Worm (Caenorhabditis elegans) whole organism, midembryonic: ENCODE results near the gene cyn-7.

Experiments used
- flt-1 ChIP-seq: fragments of 200-800 bp; sonication (Bioruptor generic); IDR thresholded peaks from 2 replicates; pipeline ENCODE4 v1.3.6; 2022; ENCODE audit warnings: missing genetic modification characterization, missing compliant biosample characterization
- ztf-23 ChIP-seq: fragments of 200-800 bp; sonication (Bioruptor generic); IDR thresholded peaks from 2 replicates; pipeline ENCODE4 v1.3.6; 2022; ENCODE audit warnings: missing genetic modification reagents, missing genetic modification characterization, missing compliant biosample characterization

DNA sequence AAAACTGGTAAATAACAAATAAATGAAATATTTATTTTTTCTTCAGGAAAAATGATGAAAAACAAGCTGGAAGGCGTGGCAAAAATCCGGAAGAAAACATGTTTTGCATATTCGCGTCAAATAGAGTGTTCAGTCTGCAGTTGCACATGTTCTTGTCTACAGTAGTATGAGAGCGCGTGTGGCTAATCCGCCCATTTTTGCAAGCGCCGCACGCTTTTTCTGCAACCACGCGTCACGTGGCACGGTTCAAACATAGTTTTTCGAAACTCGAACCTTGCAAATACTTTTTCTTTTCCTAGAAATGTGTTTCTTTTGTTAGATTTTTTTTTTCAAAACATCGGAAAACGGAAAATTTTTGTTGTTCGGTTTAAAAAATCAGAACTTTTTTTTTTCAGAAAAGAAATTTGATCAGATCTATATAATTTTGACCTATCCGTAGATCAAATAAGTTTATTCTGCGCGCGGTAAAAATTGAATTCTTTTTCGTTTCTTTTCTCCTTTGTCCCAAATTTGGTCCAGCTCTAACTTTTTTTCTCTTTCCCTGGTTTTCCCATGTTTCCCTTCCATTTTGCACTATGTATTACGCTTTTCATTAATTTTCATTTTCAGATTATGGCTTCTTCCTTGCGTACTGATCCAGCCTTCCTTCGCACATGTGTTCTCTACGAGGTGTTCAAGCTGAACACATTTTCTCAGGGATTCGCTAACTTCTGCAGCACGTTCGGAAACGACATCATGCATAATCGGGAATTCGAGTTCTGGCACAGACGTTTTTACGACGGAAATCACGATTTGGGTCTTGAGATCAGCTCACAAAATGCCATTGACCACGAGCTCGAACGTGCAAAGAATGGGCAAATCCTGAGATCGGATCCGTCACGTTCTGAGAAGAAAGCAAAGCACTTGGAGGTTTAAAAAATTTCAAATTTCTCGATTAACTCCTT is 2.8 kb downstream of the cyn-7 start, which contains the start of gene Y75B12B.1:
- TF ChIP-seq ztf-23 (GFP tag; lab: Robert Waterston, UW), result no peak
- no peak for TF ChIP-seq flt-1 (GFP tag; lab: Robert Waterston, UW)
